Worm (Caenorhabditis elegans) whole organism, young adult: ENCODE data around the gene T19C3.6.

Experiments
- C17E4.6 ChIP-seq: fragments of 200-800 bp; sonication (Bioruptor generic); IDR thresholded peaks from 2 replicates; pipeline ENCODE4 v1.3.6; 2022; ENCODE audit warnings: missing genetic modification reagents, missing genetic modification characterization, missing compliant biosample characterization
- K11D2.4 ChIP-seq: fragments of 200-800 bp; sonication (Bioruptor generic); IDR thresholded peaks from 2 replicates; pipeline ENCODE4 v1.3.6; 2022; ENCODE audit warnings: missing genetic modification reagents, missing genetic modification characterization, missing compliant biosample characterization
- K12H6.12 ChIP-seq: fragments of 200-800 bp; sonication (Bioruptor generic); optimal IDR thresholded peaks from 2 replicates; lab custom pipeline; 2018; ENCODE audit warnings: mild to moderate bottlenecking, missing genetic modification characterization, missing compliant biosample characterization
- T07F8.4 ChIP-seq: sonication (generic microtip); optimal IDR thresholded peaks from 2 replicates; lab custom pipeline; 2016; ENCODE audit warnings: mild to moderate bottlenecking, missing genetic modification characterization, moderate library complexity, missing compliant biosample characterization
- Y56A3A.18 ChIP-seq: fragments of 200-800 bp; sonication (Bioruptor generic); IDR thresholded peaks from 2 replicates; pipeline ENCODE4 v1.3.6; 2022; ENCODE audit warnings: missing genetic modification reagents, missing genetic modification characterization, missing compliant biosample characterization
- ZK185.1 ChIP-seq: sonication (generic microtip); optimal IDR thresholded peaks from 2 replicates; lab custom pipeline; 2016; ENCODE audit warnings: mild to moderate bottlenecking, missing genetic modification characterization, missing compliant biosample characterization; ENCODE audit not compliant: poor library complexity, severe bottlenecking
- akir-1 ChIP-seq: fragments of 200-800 bp; sonication (Bioruptor generic); optimal IDR thresholded peaks from 2 replicates; lab custom pipeline; 2018; ENCODE audit warnings: mild to moderate bottlenecking, missing genetic modification characterization, moderate library complexity, missing compliant biosample characterization
- attf-6 ChIP-seq: fragments of 200-800 bp; sonication (Bioruptor generic); IDR thresholded peaks from 2 replicates; pipeline ENCODE4 v1.3.6; 2022; ENCODE audit warnings: missing genetic modification reagents, missing genetic modification characterization, missing compliant biosample characterization
- ceh-27 ChIP-seq: fragments of 200-800 bp; sonication (Bioruptor generic); optimal IDR thresholded peaks from 2 replicates; lab custom pipeline; 2018; ENCODE audit warnings: mild to moderate bottlenecking, missing genetic modification characterization, moderate library complexity, missing compliant biosample characterization
- dox-1 ChIP-seq: fragments of 200-800 bp; sonication (Bioruptor generic); IDR thresholded peaks from 2 replicates; pipeline ENCODE4 v1.3.6; 2022; ENCODE audit warnings: missing genetic modification reagents, missing genetic modification characterization, missing compliant biosample characterization
- dpff-1 ChIP-seq: sonication (generic microtip); optimal IDR thresholded peaks from 2 replicates; lab custom pipeline; 2017; ENCODE audit warnings: mild to moderate bottlenecking, missing genetic modification characterization, missing compliant biosample characterization
- dpl-1 ChIP-seq: fragments of 150-350 bp; optimal IDR thresholded peaks from 2 replicates; lab custom pipeline; 2014; ENCODE audit warnings: missing biosample characterization, missing genetic modification reagents, missing genetic modification characterization
- efl-1 ChIP-seq: fragments of 150-350 bp; optimal IDR thresholded peaks from 2 replicates; lab custom pipeline; 2014; ENCODE audit warnings: missing biosample characterization, missing genetic modification reagents, missing genetic modification characterization
- egl-44 ChIP-seq: fragments of 200-800 bp; sonication (Bioruptor generic); IDR thresholded peaks from 2 replicates; pipeline ENCODE4 v1.3.6; 2022; ENCODE audit warnings: missing genetic modification reagents, missing genetic modification characterization, missing compliant biosample characterization
- him-1 ChIP-seq: sonication (generic microtip); optimal IDR thresholded peaks from 2 replicates; lab custom pipeline; 2016; ENCODE audit warnings: missing genotype, missing genetic modification reagents, missing genetic modification characterization, missing compliant biosample characterization
- hmg-1.2 ChIP-seq: fragments of 200-800 bp; sonication (Bioruptor generic); IDR thresholded peaks from 2 replicates; pipeline ENCODE4 v1.3.6; 2022; ENCODE audit warnings: missing genetic modification reagents, missing genetic modification characterization, missing compliant biosample characterization
- hmg-20 ChIP-seq: fragments of 200-800 bp; sonication (Bioruptor generic); IDR thresholded peaks from 2 replicates; pipeline ENCODE4 v1.3.6; 2022; ENCODE audit warnings: missing genetic modification reagents, missing genetic modification characterization, missing compliant biosample characterization
- hsf-1 ChIP-seq: fragments of 200-800 bp; sonication (Bioruptor generic); IDR thresholded peaks from 2 replicates; pipeline ENCODE4 v1.3.6; 2022; ENCODE audit warnings: missing genetic modification reagents, missing genetic modification characterization, missing compliant biosample characterization
- lin-35 ChIP-seq, 3 experiments: fragments of 150-350 bp in 2 of 3; sonication (generic microtip) in 1 of 3; optimal IDR thresholded peaks; 2 replicates each; lab custom pipeline; 2014 to 2018; ENCODE audit warnings: missing biosample characterization in 3 of 3, missing genetic modification characterization in 3 of 3, missing genetic modification reagents in 3 of 3
- lin-40 ChIP-seq: sonication (generic microtip); optimal IDR thresholded peaks from 2 replicates; lab custom pipeline; 2016; ENCODE audit warnings: missing genetic modification characterization, mild to moderate bottlenecking, missing compliant biosample characterization, missing genotype, missing genetic modification reagents
- lir-1 ChIP-seq: fragments of 200-800 bp; sonication (Bioruptor generic); conservative IDR thresholded peaks from 2 replicates; pipeline ENCODE4 v1.3.6; 2022; ENCODE audit warnings: missing genetic modification reagents, missing genetic modification characterization, missing compliant biosample characterization
- lsy-27 ChIP-seq: sonication (generic microtip); optimal IDR thresholded peaks from 2 replicates; lab custom pipeline; 2017; ENCODE audit warnings: missing genetic modification characterization, mild to moderate bottlenecking, missing compliant biosample characterization, antibody characterized with exemption, missing genotype, borderline replicate concordance; ENCODE audit not compliant: insufficient read depth
- madf-10 ChIP-seq: sonication (generic microtip); optimal IDR thresholded peaks from 2 replicates; lab custom pipeline; 2016; ENCODE audit warnings: mild to moderate bottlenecking, missing genetic modification characterization, missing compliant biosample characterization
- mcd-1 ChIP-seq: fragments of 200-800 bp; sonication (Bioruptor generic); IDR thresholded peaks from 2 replicates; pipeline ENCODE4 v1.3.6; 2022; ENCODE audit warnings: missing genetic modification reagents, missing genetic modification characterization, missing compliant biosample characterization
- nfya-2 ChIP-seq: fragments of 200-800 bp; sonication (Bioruptor generic); IDR thresholded peaks from 2 replicates; pipeline ENCODE4 v1.3.6; 2022; ENCODE audit warnings: missing genetic modification reagents, missing genetic modification characterization, missing compliant biosample characterization
- nhr-80 ChIP-seq: sonication (generic microtip); optimal IDR thresholded peaks from 2 replicates; lab custom pipeline; 2016; ENCODE audit warnings: missing genetic modification characterization, missing compliant biosample characterization
- pbrm-1 ChIP-seq: fragments of 200-800 bp; sonication (Bioruptor generic); IDR thresholded peaks from 2 replicates; pipeline ENCODE4 v1.3.6; 2022; ENCODE audit warnings: missing genetic modification reagents, missing genetic modification characterization, missing compliant biosample characterization
- snpc-1.1 ChIP-seq: sonication (generic microtip); optimal IDR thresholded peaks from 2 replicates; lab custom pipeline; 2017; ENCODE audit warnings: missing genetic modification characterization, mild to moderate bottlenecking, missing compliant biosample characterization, antibody characterized with exemption, moderate library complexity, missing genotype, missing genetic modification reagents; ENCODE audit not compliant: insufficient read depth
- snpc-4 ChIP-seq, 5 experiments: fragments of 150-350 bp in 1 of 5; sonication (generic microtip) in 4 of 5; optimal IDR thresholded peaks; 2 replicates each; lab custom pipeline; 2014 to 2018; ENCODE audit warnings: missing genetic modification characterization in 5 of 5, missing biosample characterization in 3 of 5, antibody characterized with exemption in 2 of 5, mild to moderate bottlenecking in 2 of 5, missing compliant biosample characterization in 2 of 5, missing genotype in 2 of 5, moderate library complexity in 2 of 5, missing genetic modification reagents in 1 of 5
- unc-130 ChIP-seq: sonication (generic microtip); optimal IDR thresholded peaks from 2 replicates; lab custom pipeline; 2016; ENCODE audit warnings: missing genetic modification reagents, missing genetic modification characterization, missing compliant biosample characterization
- zfh-2 ChIP-seq: fragments of 200-800 bp; sonication (Bioruptor generic); conservative IDR thresholded peaks from 2 replicates; pipeline ENCODE4 v1.3.6; 2022; ENCODE audit warnings: missing genetic modification reagents, missing genetic modification characterization, missing compliant biosample characterization
- ztf-26 ChIP-seq: sonication (generic microtip); optimal IDR thresholded peaks from 2 replicates; lab custom pipeline; 2017; ENCODE audit warnings: missing genetic modification characterization, missing compliant biosample characterization
- ztf-28 ChIP-seq: fragments of 200-800 bp; sonication (Bioruptor generic); IDR thresholded peaks from 2 replicates; pipeline ENCODE4 v1.3.6; 2022; ENCODE audit warnings: missing genetic modification reagents, missing genetic modification characterization, missing compliant biosample characterization

The T19C3.6 gene

DNA sequence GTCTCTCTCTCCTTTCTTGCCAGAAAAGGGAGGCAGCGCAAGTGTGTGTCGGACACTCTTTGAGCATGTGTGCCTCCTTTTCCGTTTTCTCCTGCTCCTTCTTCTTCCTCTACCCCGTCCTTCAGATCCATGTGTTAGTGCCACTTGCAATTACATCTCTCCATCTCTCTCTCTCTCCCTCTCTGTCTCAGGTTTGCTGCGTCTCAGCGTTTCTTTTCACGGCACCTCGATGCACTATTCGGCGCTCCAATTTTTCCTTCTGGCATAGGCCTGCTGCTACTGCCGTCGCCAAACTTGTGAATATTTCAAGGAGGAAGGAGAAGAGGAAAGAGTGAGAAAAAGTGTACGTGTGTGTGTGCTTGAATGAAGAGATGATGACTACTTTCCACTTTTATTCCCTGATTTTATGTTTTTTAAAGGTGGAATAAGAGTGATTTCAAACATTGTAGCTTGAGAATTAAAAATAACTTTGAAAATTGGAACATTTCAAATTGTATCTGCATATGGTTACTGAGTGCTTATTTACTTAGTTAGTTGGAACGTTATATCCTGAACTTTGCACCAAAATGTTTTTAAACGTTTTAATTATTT lies 37.1 kb upstream of the T19C3.6 start, which contains the start of gene W02B3.3:
W02B3.3 (minus strand) TSS at position 131 of the 591 bp plus-strand sequence.
- TF ChIP-seq mcd-1 (GFP tag; lab: Robert Waterston, UW) (peak; percentile 39; the same call in 1 of the 2 replicates), hmg-20 (GFP tag; lab: Robert Waterston, UW) (no peak), ztf-28 (GFP tag; lab: Robert Waterston, UW) (no peak), dpl-1 (no peak), akir-1 (GFP tag; lab: Kevin White, UChicago) (no peak), K12H6.12 (peak; percentile 59), egl-44 (peak; percentile 26; the same call in 1 of the 2 replicates), dox-1 (GFP tag; lab: Robert Waterston, UW) (peak; percentile 17; the same call in 1 of the 2 replicates), lin-40 (tag; lab: Kevin White, UChicago) (peak; percentile 57), attf-6 (GFP tag; lab: Robert Waterston, UW) (no peak), ceh-27 (GFP tag; lab: Kevin White, UChicago) (peak; percentile 66), Y56A3A.18 (GFP tag; lab: Robert Waterston, UW) (no peak), pbrm-1 (GFP tag; lab: Robert Waterston, UW) (0 out of 2 replicates have a peak, but pooled peaks have one; percentile 16), zfh-2 (peak; percentile 87), ZK185.1 (no peak), hmg-1.2 (GFP tag; lab: Robert Waterston, UW) (peak; percentile 41; the same call in 1 of the 2 replicates), T07F8.4 (tag; lab: Kevin White, UChicago) (no peak), lin-35 (GFP tag; optimal IDR thresholded peaks at IDR 0.05; lab: Kevin White, UChicago) (peak in 1 of 3 experiments; percentile 45)

DNA sequence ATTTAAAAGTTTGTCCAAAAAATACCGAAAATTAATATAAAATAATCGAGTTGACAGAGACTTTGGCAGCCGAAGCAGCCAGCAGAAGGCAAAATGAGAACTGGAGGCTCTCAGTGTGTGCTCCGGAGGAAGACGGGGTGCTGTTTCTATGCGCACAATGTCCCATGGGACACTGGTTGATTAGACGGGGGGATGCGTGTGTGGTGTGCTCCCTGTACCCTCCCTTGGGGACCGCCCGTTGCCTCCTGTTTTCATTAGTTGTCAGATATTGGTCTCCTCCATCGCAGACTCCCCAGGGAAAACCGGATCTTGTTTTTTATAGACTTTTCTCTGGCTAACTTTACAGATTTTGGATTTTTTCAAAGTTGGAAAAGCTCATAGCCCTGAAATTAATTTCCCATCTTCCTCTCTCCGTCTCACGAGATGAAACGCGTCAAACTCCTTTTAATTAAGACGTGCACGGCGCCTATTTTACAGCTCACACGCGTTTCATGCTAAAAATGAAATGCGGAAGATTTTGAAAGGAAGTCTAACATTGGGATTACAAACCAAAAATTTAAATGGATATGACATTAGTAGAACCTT lies 33.9 kb upstream of the T19C3.6 start, which contains the start of gene C09F5.3:
C09F5.3 (minus strand) TSS at position 94 of the 585 bp plus-strand sequence.
- TF ChIP-seq madf-10 (tag; lab: Kevin White, UChicago) (no peak), zfh-2 (peak; percentile 42; the same call in 1 of the 2 replicates)

DNA sequence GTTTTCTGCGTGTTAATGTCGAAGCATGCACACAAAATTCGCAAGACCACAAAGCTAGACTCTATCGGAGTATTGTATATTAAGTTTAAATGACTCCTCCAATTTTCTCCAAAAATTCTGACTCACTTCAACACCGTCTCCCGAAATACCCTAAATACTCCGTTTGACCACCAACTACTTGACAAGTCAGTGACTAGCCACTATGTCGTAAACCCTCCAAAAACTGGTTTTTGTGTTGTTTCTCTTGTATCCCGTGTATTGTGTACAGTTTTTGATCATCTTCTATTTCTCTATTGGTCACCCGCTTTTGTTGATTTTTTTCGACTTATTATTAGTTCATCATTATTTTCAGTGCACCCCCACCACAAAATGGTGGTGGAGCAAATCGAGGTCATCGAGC lies 27.0 kb upstream of the T19C3.6 start, which contains the start of gene C09F5.1:
C09F5.1 (plus strand) TSS at position 353 of the 400 bp plus-strand sequence.
- no peak for TF ChIP-seq nfya-2
- no peak for TF ChIP-seq K11D2.4 (GFP tag; lab: Robert Waterston, UW)
- no peak for TF ChIP-seq ztf-26 (tag; lab: Kevin White, UChicago)
- TF ChIP-seq snpc-1.1 = no peak
- TF ChIP-seq him-1 (tag; lab: Kevin White, UChicago) = no peak

DNA sequence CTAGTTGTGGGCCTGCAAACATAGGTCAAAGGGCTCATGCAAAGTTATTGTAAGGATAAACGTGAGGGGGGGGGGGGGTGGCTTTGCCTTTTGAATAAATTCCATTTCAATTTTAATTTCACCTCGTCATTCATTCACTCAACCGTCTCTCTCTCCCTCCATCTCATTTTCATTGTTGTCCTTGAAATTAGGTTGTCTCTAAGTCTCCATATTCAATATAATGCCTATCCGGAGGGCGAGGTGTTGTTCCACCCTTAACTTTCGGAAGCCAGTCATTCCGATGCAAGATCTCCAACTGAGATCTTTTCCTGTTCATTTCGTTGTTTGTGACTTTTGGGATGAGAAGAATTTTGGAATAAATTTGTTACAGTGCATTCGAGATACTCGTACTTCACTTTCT lies 25.9 kb upstream of the T19C3.6 start:
- TF ChIP-seq C17E4.6 (no peak), lsy-27 (tag; lab: Kevin White, UChicago) (no peak), attf-6 (GFP tag; lab: Robert Waterston, UW) (no peak), snpc-4 (GFP tag; optimal IDR thresholded peaks at IDR 0.05; lab: Kevin White, UChicago) (no peak), snpc-4 (tag; optimal IDR thresholded peaks at IDR 0.05; lab: Kevin White, UChicago) (no peak), K11D2.4 (GFP tag; lab: Robert Waterston, UW) (no peak), unc-130 (GFP tag; lab: Kevin White, UChicago) (no peak), hsf-1 (GFP tag; lab: Robert Waterston, UW) (no peak), nhr-80 (tag; lab: Kevin White, UChicago) (no peak), ztf-26 (tag; lab: Kevin White, UChicago) (no peak), dpff-1 (tag; lab: Kevin White, UChicago) (no peak), efl-1 (no peak), lir-1 (GFP tag; lab: Robert Waterston, UW) (no peak)
